Fruit fly (Drosophila melanogaster) whole organism, embryonic: Measurements from ENCODE around the gene CG33293.

Source experiments
- BtbVII ChIP-seq: fragments of 200-800 bp; sonication (Bioruptor generic); optimal IDR thresholded peaks from 3 replicates; lab custom pipeline; 2017; ENCODE audit warnings: missing biosample characterization, mild to moderate bottlenecking, missing genetic modification characterization
- CG11695 ChIP-seq: fragments of 200-800 bp; sonication (Bioruptor generic); IDR thresholded peaks from 3 replicates; pipeline ENCODE4 v1.3.6; 2022; ENCODE audit warnings: missing biosample characterization, missing genetic modification characterization
- CG12104 ChIP-seq: fragments of 200-800 bp; sonication (Bioruptor generic); optimal IDR thresholded peaks from 3 replicates; lab custom pipeline; 2016; ENCODE audit warnings: missing biosample characterization, missing genetic modification characterization
- CG12236 ChIP-seq: fragments of 200-800 bp; sonication (Bioruptor generic); optimal IDR thresholded peaks from 2 replicates; lab custom pipeline; 2016; ENCODE audit warnings: missing biosample characterization, missing genetic modification characterization
- CG13296 ChIP-seq: fragments of 200-800 bp; sonication (Bioruptor generic); optimal IDR thresholded peaks from 3 replicates; lab custom pipeline; 2018; ENCODE audit warnings: missing biosample characterization, mild to moderate bottlenecking, missing genetic modification characterization
- CG14441 ChIP-seq: fragments of 200-800 bp; sonication (Bioruptor generic); IDR thresholded peaks from 2 replicates; pipeline ENCODE4 v1.3.6; 2022; ENCODE audit warnings: missing biosample characterization, missing genetic modification characterization
- CG14965 ChIP-seq: fragments of 200-800 bp; sonication (Bioruptor generic); optimal IDR thresholded peaks from 2 replicates; lab custom pipeline; 2016; ENCODE audit warnings: missing biosample characterization, missing genetic modification characterization, borderline replicate concordance
- CG15479 ChIP-seq: fragments of 200-800 bp; sonication (Bioruptor generic); optimal IDR thresholded peaks from 3 replicates; lab custom pipeline; 2019; ENCODE audit warnings: missing biosample characterization, mild to moderate bottlenecking, missing genetic modification characterization, moderate library complexity
- CG16813 ChIP-seq: fragments of 200-800 bp; sonication (Bioruptor generic); IDR thresholded peaks from 3 replicates; pipeline ENCODE4 v1.3.6; 2022; ENCODE audit warnings: missing biosample characterization, missing genetic modification characterization; ENCODE audit not compliant: partially characterized antibody
- CG17186 ChIP-seq: fragments of 200-800 bp; sonication (Bioruptor generic); optimal IDR thresholded peaks from 3 replicates; lab custom pipeline; 2017; ENCODE audit warnings: missing biosample characterization, missing genetic modification reagents, missing genetic modification characterization
- CG18011 ChIP-seq: fragments of 200-800 bp; sonication (Bioruptor generic); optimal IDR thresholded peaks from 2 replicates; lab custom pipeline; 2017; ENCODE audit warnings: missing biosample characterization, missing genetic modification characterization, mild to moderate bottlenecking, moderate library complexity, missing genotype
- CG18476 ChIP-seq: fragments of 200-800 bp; sonication (Bioruptor generic); optimal IDR thresholded peaks from 2 replicates; lab custom pipeline; 2016; ENCODE audit warnings: missing biosample characterization, mild to moderate bottlenecking, missing genetic modification characterization
- CG32767 ChIP-seq: fragments of 200-800 bp; sonication (Bioruptor generic); IDR thresholded peaks from 2 replicates; pipeline ENCODE4 v1.3.6; 2022; ENCODE audit warnings: missing biosample characterization, missing genetic modification characterization
- CG3995 ChIP-seq: fragments of 200-800 bp; sonication (Bioruptor generic); optimal IDR thresholded peaks from 3 replicates; lab custom pipeline; 2016; ENCODE audit warnings: missing biosample characterization, missing genetic modification characterization
- CG4360 ChIP-seq: fragments of 200-800 bp; sonication (Bioruptor generic); IDR thresholded peaks from 2 replicates; pipeline ENCODE4 v1.3.6; 2022; ENCODE audit warnings: missing biosample characterization, missing genetic modification characterization
- CG4707 ChIP-seq: fragments of 200-800 bp; sonication (Bioruptor generic); optimal IDR thresholded peaks from 2 replicates; lab custom pipeline; 2018; ENCODE audit warnings: missing biosample characterization, mild to moderate bottlenecking, missing genetic modification characterization, moderate library complexity
- CG6683 ChIP-seq: fragments of 200-800 bp; sonication (Bioruptor generic); optimal IDR thresholded peaks from 2 replicates; lab custom pipeline; 2017; ENCODE audit warnings: missing biosample characterization, mild to moderate bottlenecking, missing genetic modification characterization, missing genetic modification reagents
- CG9215 ChIP-seq: fragments of 200-800 bp; sonication (Bioruptor generic); IDR thresholded peaks from 2 replicates; pipeline ENCODE4 v1.3.6; 2022; ENCODE audit warnings: missing biosample characterization, missing genetic modification characterization
- CHES-1-like ChIP-seq: fragments of 200-800 bp; sonication (Bioruptor generic); optimal IDR thresholded peaks from 2 replicates; lab custom pipeline; 2016; ENCODE audit warnings: missing biosample characterization, missing genetic modification characterization
- CrebB ChIP-seq: fragments of 200-800 bp; sonication (Bioruptor generic); optimal IDR thresholded peaks from 3 replicates; lab custom pipeline; 2018; ENCODE audit warnings: missing biosample characterization, mild to moderate bottlenecking, missing genetic modification characterization
- Drgx ChIP-seq: fragments of 200-800 bp; sonication (Bioruptor generic); IDR thresholded peaks from 2 replicates; pipeline ENCODE4 v1.3.6; 2022; ENCODE audit warnings: missing biosample characterization, missing genetic modification characterization
- Ets97D ChIP-seq: fragments of 200-800 bp; sonication (Bioruptor generic); optimal IDR thresholded peaks from 3 replicates; lab custom pipeline; 2016; ENCODE audit warnings: missing biosample characterization, missing genetic modification characterization
- Fer3 ChIP-seq: fragments of 200-800 bp; sonication (Bioruptor generic); optimal IDR thresholded peaks from 2 replicates; lab custom pipeline; 2018; ENCODE audit warnings: missing biosample characterization, mild to moderate bottlenecking, missing genetic modification characterization, moderate library complexity
- Lim3 ChIP-seq: fragments of 200-800 bp; sonication (Bioruptor generic); IDR thresholded peaks from 2 replicates; pipeline ENCODE4 v1.3.6; 2022; ENCODE audit warnings: missing biosample characterization, missing genetic modification characterization
- Tbp ChIP-seq: fragments of >200 bp; optimal IDR thresholded peaks from 2 replicates; lab custom pipeline; 2018; ENCODE audit warnings: missing biosample characterization, missing genetic modification characterization
- Trl ChIP-seq, 3 experiments: fragments of >200 bp in 2 of 3; fragments of 200-800 bp in 1 of 3; sonication (Bioruptor generic) in 1 of 3; optimal IDR thresholded peaks; 2 replicates in 1 of 3; 3 replicates in 2 of 3; lab custom pipeline; 2016 to 2017; ENCODE audit warnings: missing biosample characterization in 1 of 3, missing genetic modification characterization in 1 of 3
- ac ChIP-seq: fragments of 200-800 bp; sonication (Bioruptor generic); optimal IDR thresholded peaks from 3 replicates; lab custom pipeline; 2017; ENCODE audit warnings: missing biosample characterization, mild to moderate bottlenecking, missing genetic modification characterization
- bab2 ChIP-seq: fragments of 200-800 bp; sonication (Bioruptor generic); optimal IDR thresholded peaks from 2 replicates; lab custom pipeline; 2016; ENCODE audit warnings: missing biosample characterization, missing genetic modification characterization
- bbx ChIP-seq: fragments of 200-800 bp; sonication (Bioruptor generic); IDR thresholded peaks from 2 replicates; pipeline ENCODE4 v1.3.6; 2022; ENCODE audit warnings: missing biosample characterization, missing genetic modification characterization; ENCODE audit not compliant: partially characterized antibody
- bigmax ChIP-seq: fragments of 200-800 bp; sonication (Bioruptor generic); optimal IDR thresholded peaks from 2 replicates; lab custom pipeline; 2018; ENCODE audit warnings: missing biosample characterization, mild to moderate bottlenecking, missing genetic modification characterization
- chinmo ChIP-seq: fragments of 200-800 bp; sonication (Bioruptor generic); IDR thresholded peaks from 4 replicates; pipeline ENCODE4 v1.3.6; 2022; ENCODE audit warnings: missing biosample characterization, missing genetic modification characterization; ENCODE audit not compliant: partially characterized antibody
- croc ChIP-seq: fragments of 200-800 bp; sonication (Bioruptor generic); conservative IDR thresholded peaks from 3 replicates; pipeline ENCODE4 v1.3.6; 2022; ENCODE audit warnings: missing biosample characterization, missing genetic modification characterization
- cwo ChIP-seq: fragments of 200-800 bp; sonication (Bioruptor generic); optimal IDR thresholded peaks from 3 replicates; lab custom pipeline; 2017; ENCODE audit warnings: missing biosample characterization, missing genetic modification characterization, mild to moderate bottlenecking, moderate library complexity, missing genetic modification reagents
- dati ChIP-seq: fragments of 200-800 bp; sonication (Bioruptor generic); IDR thresholded peaks from 2 replicates; pipeline ENCODE4 v1.3.6; 2022; ENCODE audit warnings: missing biosample characterization, missing genetic modification characterization
- gem ChIP-seq: fragments of 200-800 bp; sonication (Bioruptor generic); optimal IDR thresholded peaks from 2 replicates; lab custom pipeline; 2019; ENCODE audit warnings: missing biosample characterization, mild to moderate bottlenecking, missing genetic modification characterization, moderate library complexity
- grn ChIP-seq: fragments of 200-800 bp; sonication (Bioruptor generic); optimal IDR thresholded peaks from 3 replicates; lab custom pipeline; 2017; ENCODE audit warnings: missing biosample characterization, missing genetic modification characterization
- insv ChIP-seq, 2 experiments: fragments of 200-800 bp; sonication (Bioruptor generic); optimal IDR thresholded peaks; 3 replicates each; lab custom pipeline; 2016 to 2018; ENCODE audit warnings: missing biosample characterization in 2 of 2, missing genetic modification characterization in 2 of 2
- org-1 ChIP-seq: fragments of 200-800 bp; sonication (Bioruptor generic); optimal IDR thresholded peaks from 2 replicates; lab custom pipeline; 2017; ENCODE audit warnings: missing biosample characterization, missing genetic modification characterization
- p53 ChIP-seq: fragments of 200-800 bp; sonication (Bioruptor generic); optimal IDR thresholded peaks from 2 replicates; lab custom pipeline; 2016; ENCODE audit warnings: missing biosample characterization, missing genetic modification characterization
- pnt ChIP-seq: fragments of 200-800 bp; sonication (Bioruptor generic); optimal IDR thresholded peaks from 3 replicates; lab custom pipeline; 2016; ENCODE audit warnings: missing biosample characterization, missing genetic modification characterization
- scrt ChIP-seq: fragments of 200-800 bp; sonication (Bioruptor generic); optimal IDR thresholded peaks from 2 replicates; lab custom pipeline; 2018; ENCODE audit warnings: missing biosample characterization, mild to moderate bottlenecking, missing genetic modification characterization, moderate library complexity
- shn ChIP-seq: fragments of 200-800 bp; sonication (Bioruptor generic); optimal IDR thresholded peaks from 3 replicates; lab custom pipeline; 2016; ENCODE audit warnings: missing biosample characterization, missing genetic modification characterization
- slbo ChIP-seq: fragments of 200-800 bp; sonication (Bioruptor generic); IDR thresholded peaks from 2 replicates; pipeline ENCODE4 v1.3.6; 2022; ENCODE audit warnings: missing biosample characterization, missing genetic modification characterization
- tll ChIP-seq, 2 experiments: fragments of 200-800 bp in 1 of 2; fragments of >200 bp in 1 of 2; sonication (Bioruptor generic) in 1 of 2; optimal IDR thresholded peaks; 2 replicates each; lab custom pipeline; 2017 to 2019; ENCODE audit warnings: missing biosample characterization in 2 of 2, missing genetic modification characterization in 2 of 2, mild to moderate bottlenecking in 1 of 2, moderate library complexity in 1 of 2
- tna ChIP-seq: fragments of 200-800 bp; sonication (Bioruptor generic); IDR thresholded peaks from 2 replicates; pipeline ENCODE4 v1.3.6; 2022; ENCODE audit warnings: missing biosample characterization, missing genetic modification characterization; ENCODE audit not compliant: partially characterized antibody
- usp ChIP-seq: fragments of >200 bp; optimal IDR thresholded peaks from 2 replicates; lab custom pipeline; 2017; ENCODE audit warnings: missing biosample characterization, missing genetic modification characterization
- wek ChIP-seq: fragments of 200-800 bp; sonication (Bioruptor generic); optimal IDR thresholded peaks from 3 replicates; lab custom pipeline; 2018; ENCODE audit warnings: missing biosample characterization, mild to moderate bottlenecking, missing genetic modification characterization, moderate library complexity
- zen ChIP-seq: fragments of 200-800 bp; sonication (Bioruptor generic); optimal IDR thresholded peaks from 3 replicates; lab custom pipeline; 2018; ENCODE audit warnings: missing biosample characterization, mild to moderate bottlenecking, missing genetic modification characterization, moderate library complexity

Gene CG33293

DNA sequence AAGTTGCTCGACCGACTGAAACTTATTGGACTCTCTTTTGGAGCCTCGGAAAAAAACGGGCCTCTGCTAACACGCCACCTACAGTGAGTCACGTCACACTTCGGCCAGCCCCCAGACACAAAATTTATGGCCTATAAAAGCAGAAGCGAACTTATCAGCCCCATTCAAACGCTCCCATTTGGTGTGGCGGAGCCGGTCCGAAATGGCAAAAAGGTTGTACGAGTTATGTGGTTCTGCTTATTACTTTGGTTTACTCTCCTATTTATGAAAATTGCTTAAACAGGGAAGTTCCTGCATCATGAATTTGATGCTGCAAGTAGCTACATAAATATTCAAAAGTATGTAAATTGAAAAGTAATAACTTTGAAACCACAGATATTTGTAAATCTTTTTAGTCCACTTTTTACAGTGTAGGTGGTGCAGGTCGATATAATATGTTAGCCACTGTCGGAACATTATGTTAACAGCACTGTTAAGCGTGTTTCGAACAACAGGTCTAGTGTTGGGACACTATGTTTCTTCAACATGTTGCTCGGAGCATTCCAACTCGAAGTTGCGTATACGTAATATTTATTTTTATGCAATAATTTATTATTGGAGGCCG lies 42.9 kb upstream of the CG33293 start (continued):
- TF ChIP-seq tna (GFP tag; lab: Robert Waterston, UW), result no peak
- 0 out of 2 replicates have a peak, but pooled peaks have one; percentile 21 for TF ChIP-seq CG4360 (GFP tag; lab: Robert Waterston, UW)
- TF ChIP-seq CG13296 (GFP tag; lab: Kevin White, UChicago), result peak; percentile 92
- TF ChIP-seq dati (GFP tag; lab: Robert Waterston, UW), result peak; percentile 46; the same call in 1 of the 2 replicates
- peak; percentile 77 for TF ChIP-seq CG4707
- TF ChIP-seq p53, result peak; percentile 81
- TF ChIP-seq chinmo, result no peak
- peak; percentile 93 for TF ChIP-seq CG18476 (GFP tag; lab: Kevin White, UChicago)
- peak; percentile 91 for TF ChIP-seq Fer3 (tag; lab: Kevin White, UChicago)
- peak; percentile 88 for TF ChIP-seq CG12236 (GFP tag; lab: Kevin White, UChicago)
- peak; percentile 68 for TF ChIP-seq wek (GFP tag; lab: Kevin White, UChicago)
- peak; percentile 65 for TF ChIP-seq CG3995
- TF ChIP-seq zen (tag; lab: Kevin White, UChicago), result peak; percentile 65
- no peak for TF ChIP-seq tll (GFP tag; optimal IDR thresholded peaks at IDR 0.05; lab: Kevin White, UChicago)
- TF ChIP-seq ac (GFP tag; lab: Kevin White, UChicago), result peak; percentile 11
- TF ChIP-seq CG16813, result no peak
- no peak for TF ChIP-seq usp
- peak; percentile 74 for TF ChIP-seq grn (GFP tag; lab: Kevin White, UChicago)
- TF ChIP-seq croc (GFP tag; lab: Robert Waterston, UW), result peak; percentile 70
- TF ChIP-seq slbo (GFP tag; lab: Robert Waterston, UW), result peak; percentile 87
- no peak for TF ChIP-seq bigmax (GFP tag; lab: Kevin White, UChicago)
- peak; percentile 7 to 66 for TF ChIP-seq insv (GFP tag; optimal IDR thresholded peaks at IDR 0.05; lab: Kevin White, UChicago)
- TF ChIP-seq CG9215, result peak; percentile 87
- TF ChIP-seq Drgx, result peak; percentile 87
- TF ChIP-seq cwo (GFP tag; lab: Kevin White, UChicago), result peak; percentile 90
- no peak for TF ChIP-seq Lim3 (GFP tag; lab: Robert Waterston, UW)
- peak; percentile 67 for TF ChIP-seq CG17186 (GFP tag; lab: Kevin White, UChicago)
- peak; percentile 79 for TF ChIP-seq CG18011
- peak; percentile 94 for TF ChIP-seq CHES-1-like
- TF ChIP-seq CG14965 (GFP tag; lab: Kevin White, UChicago), result peak; percentile 69
- TF ChIP-seq scrt, result peak; percentile 87
- no peak for TF ChIP-seq CG15479
- peak; percentile 92 for TF ChIP-seq CG12104
- TF ChIP-seq pnt (GFP tag; lab: Kevin White, UChicago), result peak; percentile 93
- TF ChIP-seq bab2 (GFP tag; lab: Kevin White, UChicago), result peak; percentile 87
- TF ChIP-seq gem (tag; lab: Kevin White, UChicago), result peak; percentile 94
- TF ChIP-seq Tbp (GFP tag; lab: Kevin White, UChicago), result no peak
- TF ChIP-seq CG11695 (GFP tag; lab: Robert Waterston, UW), result peak; percentile 90; the same call in 2 of the 3 replicates
- TF ChIP-seq bbx (GFP tag; lab: Robert Waterston, UW), result no peak
- TF ChIP-seq Ets97D, result peak; percentile 41
- TF ChIP-seq CG6683 (GFP tag; lab: Kevin White, UChicago), result peak; percentile 87
- TF ChIP-seq BtbVII, result peak; percentile 93
- TF ChIP-seq shn (GFP tag; lab: Kevin White, UChicago), result peak; percentile 91
- TF ChIP-seq CG32767, result peak; percentile 72; the same call in 1 of the 2 replicates
- no peak for TF ChIP-seq Trl (optimal IDR thresholded peaks at IDR 0.05; lab: Kevin White, UChicago)
- TF ChIP-seq Trl (GFP tag; optimal IDR thresholded peaks at IDR 0.05; lab: Kevin White, UChicago), result peak; percentile 88
- peak; percentile 80 for TF ChIP-seq CG14441
- TF ChIP-seq org-1 (GFP tag; lab: Kevin White, UChicago), result peak; percentile 94
- peak; percentile 83 for TF ChIP-seq CrebB (tag; lab: Kevin White, UChicago)
